Fruit fly (Drosophila melanogaster) Kc167 (cell line): ENCODE measurements around the gene AGO2.

Experiments used
- Myc ChIP-seq: fragments of >200 bp; optimal IDR thresholded peaks from 2 replicates; lab custom pipeline; 2017; ENCODE audit warnings: missing external identifiers
- Sin3A ChIP-seq: fragments of >200 bp; optimal IDR thresholded peaks from 2 replicates; lab custom pipeline; 2018; ENCODE audit warnings: missing external identifiers
- h ChIP-seq: fragments of >200 bp; optimal IDR thresholded peaks from 3 replicates; lab custom pipeline; 2018; ENCODE audit warnings: missing external identifiers
- psq ChIP-seq: fragments of >200 bp; optimal IDR thresholded peaks from 2 replicates; lab custom pipeline; 2017; ENCODE audit warnings: missing external identifiers
- ttk ChIP-seq: sonication (Bioruptor generic); optimal IDR thresholded peaks from 2 replicates; lab custom pipeline; 2017; ENCODE audit warnings: missing external identifiers

- TF ChIP-seq h (lab: Kevin White, UChicago) (no peak), ttk (lab: Kevin White, UChicago) (no peak), Myc (lab: Kevin White, UChicago) (no peak), Sin3A (lab: Kevin White, UChicago) (no peak), psq (lab: Kevin White, UChicago) (no peak)
Measured at dm6 chr3L:15604979-15605378, 51.1 kb downstream of the AGO2 start.
